Fruit fly (Drosophila melanogaster): ENCODE results near the gene Sfp93F.

dm6 chr3R:21726593-21726992 lies 9.5 kb downstream of the Sfp93F start:
- TF ChIP-seq pan (optimal IDR thresholded peaks at IDR 0.05) (no peak), Mio (GFP tag; optimal IDR thresholded peaks at IDR 0.05) (no peak), CG9705 (GFP tag; optimal IDR thresholded peaks at IDR 0.05) (no peak), dmrt93B (GFP tag; optimal IDR thresholded peaks at IDR 0.05) (no peak)

Measured in whole organism, wandering third instar larva.